Fruit fly (Drosophila melanogaster): ENCODE results near the gene TwdlG.

DNA sequence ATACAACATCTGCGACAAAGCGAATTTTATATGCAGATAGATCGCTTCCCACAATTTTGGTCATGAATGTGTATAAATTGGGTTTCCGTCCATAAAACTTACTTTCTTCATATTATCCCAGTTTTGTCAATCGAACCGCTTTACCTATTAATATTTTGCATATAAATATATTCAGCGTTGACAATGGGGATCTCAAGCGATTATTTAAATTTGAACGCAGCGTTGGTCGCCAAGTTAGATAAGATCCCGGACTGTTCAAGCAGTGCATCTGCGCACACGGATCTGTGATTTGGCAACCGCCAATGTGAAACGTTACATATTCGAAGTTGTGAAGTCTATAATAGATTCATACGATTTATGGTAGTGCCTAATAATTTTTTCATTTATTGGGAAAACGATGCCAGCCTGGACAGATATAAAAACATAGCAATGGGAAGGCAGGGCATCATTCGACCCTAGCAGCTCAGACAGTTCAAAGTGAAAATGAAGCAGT, 4.5 kb downstream of the TwdlG start, which contains the start of gene TwdlF:
- no peak for TF ChIP-seq CG2875 (GFP tag; optimal IDR thresholded peaks at IDR 0.05)
- no peak for TF ChIP-seq da (GFP tag; optimal IDR thresholded peaks at IDR 0.05)
- no peak for TF ChIP-seq ase (GFP tag; IDR thresholded peaks at IDR 0.05)
- no peak for TF ChIP-seq zfh2 (GFP tag; optimal IDR thresholded peaks at IDR 0.05)
- TF ChIP-seq BtbVII (GFP tag; optimal IDR thresholded peaks at IDR 0.05) = no peak
- TF ChIP-seq stc (GFP tag; IDR thresholded peaks at IDR 0.05) = no peak
- no peak for TF ChIP-seq mld (GFP tag; IDR thresholded peaks at IDR 0.05; ENCODE audit: partially characterized antibody)
- no peak for TF ChIP-seq CG15073 (GFP tag; optimal IDR thresholded peaks at IDR 0.05)
- no peak for TF ChIP-seq CG10267 (tag; optimal IDR thresholded peaks at IDR 0.05)
- TF ChIP-seq tx (GFP tag; optimal IDR thresholded peaks at IDR 0.05) = no peak

Data from whole organism, embryonic.